Fruit fly (Drosophila melanogaster): ENCODE results near the gene Pak3.

Pak3 gene

DNA sequence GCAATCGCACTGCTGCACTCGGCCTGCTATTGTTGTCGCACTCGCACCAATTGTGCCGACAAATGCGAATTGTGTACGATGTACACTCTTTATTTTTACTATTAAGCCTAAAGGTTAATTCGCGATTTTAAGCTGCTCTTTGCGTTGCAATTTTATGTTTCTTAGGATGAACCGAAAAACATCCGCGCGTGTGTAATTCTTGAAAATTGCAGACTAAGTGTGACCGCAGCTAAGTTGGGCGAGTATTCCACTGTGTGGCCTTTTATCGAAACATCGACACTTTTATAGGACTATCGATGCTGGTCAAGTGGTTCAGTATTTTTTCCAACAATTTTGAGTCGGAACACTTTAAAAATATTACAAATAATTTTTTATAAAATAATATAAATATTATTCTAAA, at the start of gene Pak3:
Pak3 (minus strand) TSS at position 225 of the 400 bp plus-strand sequence.
- no peak for TF ChIP-seq insv (optimal IDR thresholded peaks at IDR 0.05)
- TF ChIP-seq h (optimal IDR thresholded peaks at IDR 0.05) = no peak

DNA sequence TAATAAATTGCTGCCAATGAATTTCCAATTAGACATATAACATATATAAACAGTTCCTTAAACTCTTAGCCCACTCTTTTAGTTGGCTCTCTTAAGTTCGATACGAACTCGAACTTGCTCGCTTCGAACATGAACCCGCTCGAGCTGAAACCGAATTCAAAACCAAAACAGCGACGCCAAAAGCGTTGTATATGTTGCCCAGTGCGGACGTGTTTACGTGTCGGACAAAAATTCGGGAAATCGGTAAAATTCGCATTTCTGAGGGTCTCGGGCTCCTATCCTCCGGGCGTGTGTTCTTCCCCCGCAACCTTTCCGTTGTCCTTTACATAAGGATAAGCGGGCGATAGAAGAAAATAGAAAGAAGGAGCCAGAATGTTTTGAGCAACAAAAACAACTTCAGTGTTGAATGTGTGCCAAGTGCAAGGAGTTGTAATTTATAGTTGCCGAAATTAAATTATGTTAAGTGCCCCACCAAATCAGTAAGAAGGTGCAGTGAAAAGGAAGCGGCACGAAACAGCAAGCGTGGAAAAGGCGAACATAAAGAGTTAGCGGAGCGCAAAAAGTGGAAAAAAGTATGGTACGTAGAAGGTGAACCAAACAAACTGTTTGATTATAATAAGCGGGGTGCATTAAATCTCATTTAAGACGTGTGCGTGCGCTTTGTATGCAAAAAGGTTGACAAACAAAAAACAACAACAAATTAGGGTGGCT, 49.1 kb upstream of the Pak3 start, which contains the start of gene CG42342:
CG42342 (plus strand) TSS at position 176 of the 711 bp plus-strand sequence.
- TF ChIP-seq Sin3A (optimal IDR thresholded peaks at IDR 0.05) (no peak), insv (optimal IDR thresholded peaks at IDR 0.05) (no peak), psq (optimal IDR thresholded peaks at IDR 0.05) (no peak), Myc (optimal IDR thresholded peaks at IDR 0.05) (no peak), h (optimal IDR thresholded peaks at IDR 0.05) (no peak), ttk (optimal IDR thresholded peaks at IDR 0.05) (no peak)

dm6 chr3R:16500919-16501851, 47.6 kb upstream of the Pak3 start, which contains the start of gene Decay:
Decay (minus strand) TSS chr3R:16501050.
- TF ChIP-seq Myc (optimal IDR thresholded peaks at IDR 0.05) = no peak
- TF ChIP-seq psq (optimal IDR thresholded peaks at IDR 0.05) = no peak
- no peak for TF ChIP-seq insv (optimal IDR thresholded peaks at IDR 0.05)
- no peak for TF ChIP-seq ttk (optimal IDR thresholded peaks at IDR 0.05)
- TF ChIP-seq Sin3A (optimal IDR thresholded peaks at IDR 0.05) = no peak
- no peak for TF ChIP-seq h (optimal IDR thresholded peaks at IDR 0.05)

- no peak for TF ChIP-seq h (optimal IDR thresholded peaks at IDR 0.05)
Observed at dm6 chr3R:16498859-16499258, 45.2 kb upstream of the Pak3 start, which contains the start of gene Gr89a. Gr89a (minus strand) TSS chr3R:16498959.

dm6 chr3R:16497379-16497778, 43.8 kb upstream of the Pak3 start:
- TF ChIP-seq psq (optimal IDR thresholded peaks at IDR 0.05) (no peak), insv (optimal IDR thresholded peaks at IDR 0.05) (no peak), Myc (optimal IDR thresholded peaks at IDR 0.05) (no peak), ttk (optimal IDR thresholded peaks at IDR 0.05) (no peak), Sin3A (optimal IDR thresholded peaks at IDR 0.05) (no peak)

dm6 chr3R:16496209-16496608, 42.6 kb upstream of the Pak3 start:
- no peak for TF ChIP-seq insv (optimal IDR thresholded peaks at IDR 0.05)
- TF ChIP-seq ttk (optimal IDR thresholded peaks at IDR 0.05) = no peak
- TF ChIP-seq h (optimal IDR thresholded peaks at IDR 0.05) = no peak
- TF ChIP-seq Sin3A (optimal IDR thresholded peaks at IDR 0.05) = no peak
- no peak for TF ChIP-seq psq (optimal IDR thresholded peaks at IDR 0.05)

- TF ChIP-seq Sin3A (optimal IDR thresholded peaks at IDR 0.05) (no peak), h (optimal IDR thresholded peaks at IDR 0.05) (no peak), ttk (optimal IDR thresholded peaks at IDR 0.05) (no peak)
Observed at dm6 chr3R:16495322-16495721, 41.7 kb upstream of the Pak3 start, which contains the start of gene Cad89D. Cad89D (minus strand) TSS chr3R:16495422.

DNA sequence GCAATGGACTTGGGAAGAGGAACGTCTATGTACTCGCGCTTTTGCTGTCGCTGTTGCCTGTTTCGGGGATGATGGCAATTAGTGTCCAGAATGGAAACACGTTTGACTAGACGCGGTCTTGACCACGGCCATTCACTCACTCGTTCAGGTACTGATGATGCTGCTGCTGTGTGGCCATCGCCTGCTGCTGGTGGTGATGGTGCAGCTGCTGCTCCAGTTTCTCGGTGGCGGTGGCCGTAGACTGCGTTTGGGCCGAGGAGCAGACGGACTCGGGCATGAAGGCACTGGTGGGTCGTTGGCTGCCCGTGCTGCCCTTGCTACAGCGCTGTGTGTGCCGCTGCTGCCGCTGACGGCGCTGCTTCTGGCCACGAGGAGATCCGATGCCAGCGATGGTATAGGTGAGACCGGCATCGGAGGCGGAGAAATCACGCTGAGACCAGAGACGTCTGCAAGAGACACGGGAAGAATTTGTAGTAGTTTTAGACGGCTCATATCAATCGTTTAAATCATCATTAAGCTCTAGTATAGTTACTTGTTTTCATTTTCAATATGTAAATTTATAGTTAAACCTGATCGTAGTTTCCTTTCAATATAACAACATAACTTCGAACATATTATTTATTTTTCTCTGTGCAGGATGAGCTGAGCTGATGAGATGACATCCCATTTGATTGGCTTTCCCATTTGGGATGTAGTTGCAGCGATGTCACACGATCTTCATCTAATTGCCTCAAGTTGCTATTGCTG, 32.0 kb upstream of the Pak3 start:
- no peak for TF ChIP-seq Sin3A (optimal IDR thresholded peaks at IDR 0.05)
- TF ChIP-seq insv (optimal IDR thresholded peaks at IDR 0.05) = no peak
- no peak for TF ChIP-seq ttk (optimal IDR thresholded peaks at IDR 0.05)
- no peak for TF ChIP-seq psq (optimal IDR thresholded peaks at IDR 0.05)
- TF ChIP-seq h (optimal IDR thresholded peaks at IDR 0.05) = no peak
- TF ChIP-seq Myc (optimal IDR thresholded peaks at IDR 0.05) = no peak

dm6 chr3R:16483877-16484417, 30.3 kb upstream of the Pak3 start, which contains the start of gene Der-2:
Der-2 (minus strand) TSS chr3R:16484223.
- TF ChIP-seq ttk (optimal IDR thresholded peaks at IDR 0.05) (no peak), h (optimal IDR thresholded peaks at IDR 0.05) (no peak), insv (optimal IDR thresholded peaks at IDR 0.05) (no peak), Myc (optimal IDR thresholded peaks at IDR 0.05) (no peak), psq (optimal IDR thresholded peaks at IDR 0.05) (no peak), Sin3A (optimal IDR thresholded peaks at IDR 0.05) (no peak)

DNA sequence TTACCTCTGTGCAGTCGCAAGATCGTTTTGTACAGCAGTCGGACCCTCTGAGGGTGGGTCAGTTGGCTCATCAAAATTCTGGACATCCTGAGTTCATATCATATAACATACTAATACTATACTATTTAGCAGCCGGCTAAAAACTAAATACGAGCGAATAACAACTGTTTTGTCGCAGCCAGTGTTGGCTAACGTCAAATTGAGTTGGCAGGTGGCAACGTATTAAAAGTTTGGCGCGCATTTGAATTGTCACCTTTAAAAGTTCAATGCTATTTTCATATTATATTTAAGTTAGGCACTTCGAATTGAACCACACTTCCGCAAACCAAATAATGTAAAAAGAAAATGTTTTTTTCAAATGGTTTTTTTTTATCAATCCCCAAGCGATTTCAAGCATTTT, 28.7 kb upstream of the Pak3 start, which contains the start of gene Sdhaf3:
Sdhaf3 (minus strand) TSS at position 177 of the 400 bp plus-strand sequence.
- TF ChIP-seq Sin3A (optimal IDR thresholded peaks at IDR 0.05) (no peak), psq (optimal IDR thresholded peaks at IDR 0.05) (no peak)

dm6 chr3R:16480995-16481394, 27.4 kb upstream of the Pak3 start, which contains the start of gene Dhfr:
Dhfr (plus strand) TSS chr3R:16481167.
- TF ChIP-seq h (optimal IDR thresholded peaks at IDR 0.05) (no peak), insv (optimal IDR thresholded peaks at IDR 0.05) (no peak), Sin3A (optimal IDR thresholded peaks at IDR 0.05) (no peak)

DNA sequence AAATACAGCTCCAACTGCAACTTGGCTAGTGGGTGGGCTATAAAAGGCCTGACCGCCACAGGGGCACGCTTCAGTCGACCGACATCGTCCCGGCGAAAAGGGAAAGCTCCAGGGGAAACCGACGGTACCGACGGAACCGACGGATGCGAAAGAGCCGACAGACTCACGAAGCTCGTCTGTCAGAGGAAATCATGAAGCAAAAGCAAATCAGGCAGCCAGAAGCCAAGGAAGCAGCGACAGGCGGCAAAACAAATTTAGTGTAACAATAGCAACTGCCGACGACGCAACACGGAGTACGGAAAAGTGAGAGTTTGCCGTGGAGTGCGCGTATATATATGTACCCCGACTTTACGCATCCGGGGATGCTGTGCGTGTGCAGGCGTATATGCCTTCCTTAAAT, 23.4 kb upstream of the Pak3 start, which contains the start of gene Gyc89Db:
Gyc89Db (plus strand) TSS at position 78 of the 400 bp plus-strand sequence.
- TF ChIP-seq ttk (optimal IDR thresholded peaks at IDR 0.05) (no peak), Sin3A (optimal IDR thresholded peaks at IDR 0.05) (no peak), psq (optimal IDR thresholded peaks at IDR 0.05) (no peak), insv (optimal IDR thresholded peaks at IDR 0.05) (no peak), Myc (optimal IDR thresholded peaks at IDR 0.05) (no peak), h (optimal IDR thresholded peaks at IDR 0.05) (no peak)

All from Kc167 (cell line).